Worm (Caenorhabditis elegans): Measurements from ENCODE around the gene fbxa-73.

DNA sequence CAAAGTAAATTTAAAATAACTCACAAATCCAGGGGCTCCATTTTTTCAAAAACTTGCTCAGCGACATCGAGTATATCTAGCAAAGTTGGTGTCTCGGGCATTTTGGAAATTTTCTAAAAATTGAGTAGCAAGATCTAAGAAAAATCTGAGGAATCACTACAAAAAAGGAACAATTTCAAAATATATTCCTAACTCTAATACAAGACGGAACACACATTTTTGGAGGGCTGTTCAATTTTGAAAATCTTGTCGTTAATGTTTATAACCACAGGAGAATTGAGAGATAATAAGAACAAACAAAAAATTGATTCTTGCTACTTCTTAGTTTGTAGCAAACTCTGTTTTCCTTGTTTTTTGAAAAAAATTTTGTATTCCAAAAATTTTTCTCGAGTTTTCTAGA lies 20.9 kb upstream of the fbxa-73 start, which contains the start of gene fbxa-47:
- no peak for TF ChIP-seq zag-1 (tag; optimal IDR thresholded peaks at IDR 0.05)
- no peak for TF ChIP-seq lin-11 (tag; optimal IDR thresholded peaks at IDR 0.05)
- no peak for TF ChIP-seq egl-27 (tag; optimal IDR thresholded peaks at IDR 0.05)
- TF ChIP-seq dmd-4 (tag; optimal IDR thresholded peaks at IDR 0.05): no peak
- no peak for TF ChIP-seq lin-13 (GFP tag; optimal IDR thresholded peaks at IDR 0.05)
- no peak for TF ChIP-seq skn-1 (tag; optimal IDR thresholded peaks at IDR 0.05)
- TF ChIP-seq unc-55 (GFP tag; optimal IDR thresholded peaks at IDR 0.05): no peak

Data from whole organism, L2 larva.